Fruit fly (Drosophila melanogaster) ovary, adult (tissue): ENCODE results near the gene CG32576.

Source experiments
- CG17801 ChIP-seq: fragments of 200-800 bp; optimal IDR thresholded peaks from 2 replicates; lab custom pipeline; 2019; ENCODE audit warnings: missing biosample characterization, mild to moderate bottlenecking, missing genetic modification characterization, moderate library complexity; ENCODE audit not compliant: partially characterized antibody

CG32576 gene

DNA sequence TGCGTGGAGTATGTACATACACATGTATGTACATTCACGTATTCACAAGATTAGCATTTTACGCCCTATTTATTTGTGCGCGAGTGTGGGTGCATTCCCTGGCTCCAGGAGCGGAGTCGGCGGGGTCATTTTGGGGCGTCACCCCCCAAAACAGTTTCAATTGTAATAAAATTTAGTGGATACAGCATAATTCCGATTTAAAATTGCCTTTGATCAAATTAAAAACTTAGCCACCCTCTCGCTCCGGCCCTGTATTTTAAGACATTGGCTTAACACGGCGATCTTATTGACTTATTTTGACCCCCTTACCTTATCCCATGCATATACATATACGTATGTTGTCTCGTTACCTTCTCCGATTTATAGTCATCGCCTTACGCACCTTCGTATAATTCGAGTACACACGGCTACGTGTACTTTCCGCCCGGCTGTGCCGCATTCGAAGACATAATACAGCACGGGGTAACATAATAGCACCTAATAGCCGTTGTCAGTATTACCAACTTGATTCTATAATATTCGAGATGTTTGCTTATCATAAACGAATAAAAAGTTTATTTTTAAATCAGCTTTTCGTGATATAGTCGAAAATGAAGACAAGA is 8.9 kb downstream of the CG32576 start:
- TF ChIP-seq CG17801 (GFP tag; lab: Kevin White, UChicago): peak; percentile 45

DNA sequence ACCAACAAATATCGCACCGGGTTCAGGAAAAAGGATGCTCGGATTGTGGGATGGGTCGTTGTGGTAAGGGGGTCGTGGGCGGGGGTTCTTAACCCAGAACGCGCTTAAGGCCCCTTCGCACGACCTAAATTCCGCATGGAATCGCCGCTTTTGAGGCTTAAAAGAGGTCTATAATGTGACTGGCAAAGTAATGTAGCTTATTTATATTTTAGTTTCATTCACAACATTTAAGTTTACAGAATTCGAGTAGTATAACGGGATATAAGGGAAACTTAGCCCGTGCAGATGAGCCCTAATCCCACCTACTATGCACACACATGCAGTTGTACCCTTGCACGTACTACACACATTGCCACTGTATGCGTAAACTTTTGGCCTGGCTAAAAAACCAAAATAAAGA is 9.6 kb downstream of the CG32576 start:
- peak; percentile 86 for TF ChIP-seq CG17801 (GFP tag; lab: Kevin White, UChicago)

dm6 chrX:16277878-16278506 is 10.3 kb downstream of the CG32576 start, which contains the start of gene eas:
Gene eas (plus strand): TSS chrX:16278328.
- TF ChIP-seq CG17801 (GFP tag; lab: Kevin White, UChicago): no peak

dm6 chrX:16275854-16276338 is 12.4 kb downstream of the CG32576 start, which contains the start of the genes kat80 and Prosalpha4:
Gene kat80 (minus strand): TSS chrX:16276180.
Gene Prosalpha4 (plus strand): TSS chrX:16276270.
- TF ChIP-seq CG17801 (GFP tag; lab: Kevin White, UChicago): no peak

DNA sequence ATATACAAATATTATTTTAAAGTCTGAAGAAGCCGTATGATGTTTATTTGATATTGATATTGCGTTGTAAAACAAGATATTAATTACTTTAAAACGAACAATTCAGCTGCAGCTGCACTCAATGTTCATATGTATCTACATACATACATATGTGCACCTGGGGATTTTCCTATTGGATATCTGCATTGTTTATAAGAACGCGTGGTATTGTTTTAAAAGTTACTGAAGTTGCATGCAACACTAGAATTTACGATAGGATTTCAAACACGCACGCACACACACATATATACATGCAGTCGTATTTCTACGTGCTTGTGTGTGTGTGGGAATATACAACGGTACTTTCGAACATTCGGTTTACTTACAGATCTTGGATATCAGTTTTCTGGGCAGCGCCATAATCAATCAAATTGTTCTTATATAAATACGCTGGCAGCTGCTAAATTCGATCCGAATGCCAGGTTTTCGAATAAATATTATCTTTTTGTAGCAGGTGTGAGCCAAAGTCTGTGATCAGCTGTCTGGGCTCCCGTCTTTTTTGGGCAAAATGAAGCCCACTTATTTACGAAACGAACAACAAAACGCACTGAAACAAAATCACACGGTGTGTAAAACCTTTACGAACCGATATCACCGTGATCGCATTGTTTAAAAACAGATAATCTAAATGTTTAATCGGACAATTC is 13.0 kb downstream of the CG32576 start:
- TF ChIP-seq CG17801 (GFP tag; lab: Kevin White, UChicago): no peak

DNA sequence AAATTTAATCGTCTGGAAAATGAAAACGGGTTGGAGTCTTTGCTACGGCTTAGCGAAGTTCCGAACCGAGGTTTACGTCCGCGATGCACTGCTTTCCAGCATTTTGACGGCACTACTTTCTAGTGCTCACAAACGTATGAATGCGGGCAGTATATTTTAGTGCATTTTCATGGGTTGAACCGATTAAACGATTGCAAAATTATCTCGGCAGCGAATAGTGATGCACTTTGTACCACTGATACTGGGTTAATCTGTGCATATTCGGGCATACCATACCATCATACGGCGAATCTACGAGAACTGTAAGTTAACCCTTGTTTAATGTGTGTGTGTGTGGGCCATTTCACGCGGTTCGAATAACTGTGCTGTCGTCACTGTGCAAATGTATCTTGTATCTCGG is 17.5 kb downstream of the CG32576 start, which contains the start of gene Mfe2:
Gene Mfe2, plus strand, starts transcription at position 157 of the 400 bp plus-strand sequence.
- TF ChIP-seq CG17801 (GFP tag; lab: Kevin White, UChicago): peak; percentile 50

dm6 chrX:16266437-16266836 is 21.9 kb downstream of the CG32576 start, which contains the start of gene CG12507:
Gene CG12507 (minus strand): TSS chrX:16266537.
- no peak for TF ChIP-seq CG17801 (GFP tag; lab: Kevin White, UChicago)

dm6 chrX:16263415-16263814 is 24.9 kb downstream of the CG32576 start:
- no peak for TF ChIP-seq CG17801 (GFP tag; lab: Kevin White, UChicago)

- TF ChIP-seq CG17801 (GFP tag; lab: Kevin White, UChicago): no peak
These were observed 43.6 kb downstream of the CG32576 start for dm6 chrX:16244731-16245130.

DNA sequence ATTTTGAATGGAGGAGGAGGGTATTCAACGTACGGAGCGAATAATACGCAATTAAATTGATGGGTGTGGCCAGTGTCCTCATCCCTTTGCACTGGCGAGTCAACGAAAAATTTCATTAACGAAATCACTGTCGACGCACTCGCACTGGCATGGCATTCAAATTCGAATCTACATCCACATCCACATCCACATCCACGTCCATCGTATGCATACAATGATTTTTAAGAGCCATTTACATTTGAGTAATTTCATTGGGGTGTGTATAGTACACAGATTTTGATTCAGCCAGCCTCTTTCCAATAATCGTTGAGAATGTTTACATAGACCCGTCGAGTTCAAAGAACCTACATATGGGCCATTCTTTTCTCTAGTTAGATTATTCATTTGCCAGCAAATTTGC is 44.3 kb downstream of the CG32576 start:
- TF ChIP-seq CG17801 (GFP tag; lab: Kevin White, UChicago): no peak

dm6 chrX:16241831-16242451 is 46.4 kb downstream of the CG32576 start:
- no peak for TF ChIP-seq CG17801 (GFP tag; lab: Kevin White, UChicago)
